Worm (Caenorhabditis elegans) whole organism, early embryonic: Measurements from ENCODE around the gene F53B2.8.
"Not testable (repeated sequence)": the region's sequence is repeated elsewhere in the genome, so short reads cannot be mapped to it uniquely, and the experiment has no call there.

Experiments
- B0310.2 ChIP-seq: sonication (generic microtip); optimal IDR thresholded peaks from 2 replicates; lab custom pipeline; 2016; ENCODE audit warnings: mild to moderate bottlenecking, missing genetic modification characterization, missing compliant biosample characterization
- F13C5.2 ChIP-seq: sonication (generic microtip); optimal IDR thresholded peaks from 2 replicates; lab custom pipeline; 2017; ENCODE audit warnings: mild to moderate bottlenecking, missing genetic modification characterization, inconsistent platforms, missing compliant biosample characterization
- aly-1 ChIP-seq: sonication (generic microtip); optimal IDR thresholded peaks from 2 replicates; lab custom pipeline; 2016; ENCODE audit warnings: missing genetic modification characterization, missing compliant biosample characterization
- ama-1 ChIP-seq: fragments of 150-350 bp; optimal IDR thresholded peaks from 2 replicates; lab custom pipeline; 2014
- ceh-13 ChIP-seq: fragments of 200-800 bp; sonication (Bioruptor generic); optimal IDR thresholded peaks from 2 replicates; lab custom pipeline; 2018; ENCODE audit warnings: mild to moderate bottlenecking, missing genetic modification characterization, missing compliant biosample characterization
- ceh-36 ChIP-seq: sonication (generic microtip); optimal IDR thresholded peaks from 2 replicates; lab custom pipeline; 2016; ENCODE audit warnings: missing genetic modification characterization, inconsistent platforms, missing compliant biosample characterization
- ets-7 ChIP-seq: sonication (generic microtip); optimal IDR thresholded peaks from 2 replicates; lab custom pipeline; 2016; ENCODE audit warnings: missing genotype, missing genetic modification characterization, missing compliant biosample characterization
- flt-1 ChIP-seq: fragments of 200-800 bp; sonication (Bioruptor generic); IDR thresholded peaks from 2 replicates; pipeline ENCODE4 v1.3.6; 2022; ENCODE audit warnings: missing genetic modification characterization, missing compliant biosample characterization
- hmbx-1 ChIP-seq: sonication (generic microtip); optimal IDR thresholded peaks from 2 replicates; lab custom pipeline; 2016; ENCODE audit warnings: mild to moderate bottlenecking, missing genetic modification characterization, missing compliant biosample characterization
- hmg-4 ChIP-seq: fragments of 200-800 bp; sonication (Bioruptor generic); optimal IDR thresholded peaks from 2 replicates; lab custom pipeline; 2018; ENCODE audit warnings: mild to moderate bottlenecking, missing genetic modification characterization, missing compliant biosample characterization
- hnd-1 ChIP-seq: sonication (generic microtip); optimal IDR thresholded peaks from 2 replicates; lab custom pipeline; 2016; ENCODE audit warnings: missing genetic modification characterization, missing compliant biosample characterization
- pes-1 ChIP-seq: fragments of 200-800 bp; sonication (Bioruptor generic); IDR thresholded peaks from 2 replicates; pipeline ENCODE4 v1.3.6; 2022; ENCODE audit warnings: missing genetic modification reagents, missing genetic modification characterization, missing compliant biosample characterization
- scrt-1 ChIP-seq: fragments of 200-800 bp; sonication (Bioruptor generic); IDR thresholded peaks from 2 replicates; pipeline ENCODE4 v1.3.6; 2022; ENCODE audit warnings: missing genetic modification characterization, missing compliant biosample characterization
- sea-1 ChIP-seq: fragments of 200-800 bp; sonication (Bioruptor generic); conservative IDR thresholded peaks from 2 replicates; pipeline ENCODE4 v1.3.6; 2022; ENCODE audit warnings: missing genetic modification characterization, missing compliant biosample characterization
- tbx-11 ChIP-seq: fragments of 200-800 bp; sonication (Bioruptor generic); IDR thresholded peaks from 2 replicates; pipeline ENCODE4 v1.3.6; 2022; ENCODE audit warnings: missing genetic modification characterization, missing compliant biosample characterization
- tbx-37 ChIP-seq: fragments of 200-800 bp; sonication (Bioruptor generic); conservative IDR thresholded peaks from 2 replicates; pipeline ENCODE4 v1.3.6; 2022; ENCODE audit warnings: missing genetic modification reagents, missing genetic modification characterization, missing compliant biosample characterization
- tra-4 ChIP-seq: sonication (generic microtip); optimal IDR thresholded peaks from 2 replicates; lab custom pipeline; 2017; ENCODE audit warnings: missing genetic modification characterization, missing compliant biosample characterization

Gene F53B2.8

ce11 chrIV:12490491-12490890 lies 36.7 kb downstream of the F53B2.8 start, which contains the start of gene him-6:
TSS of gene him-6 (plus strand) at chrIV:12490791.
- TF ChIP-seq sea-1 = no peak
- TF ChIP-seq ceh-36 (tag; lab: Kevin White, UChicago) = no peak
- no peak for TF ChIP-seq hmbx-1 (tag; lab: Kevin White, UChicago)
- no peak for TF ChIP-seq ets-7 (tag; lab: Kevin White, UChicago)
- no peak for TF ChIP-seq flt-1 (GFP tag; lab: Robert Waterston, UW)
- TF ChIP-seq hnd-1 (tag; lab: Kevin White, UChicago) = no peak
- TF ChIP-seq hmg-4 (GFP tag; lab: Kevin White, UChicago) = no peak
- no peak for TF ChIP-seq tbx-37
- no peak for TF ChIP-seq tbx-11 (GFP tag; lab: Robert Waterston, UW)
- no peak for TF ChIP-seq ceh-13 (GFP tag; lab: Kevin White, UChicago)
- TF ChIP-seq ama-1 (lab: Kevin White, UChicago) = no peak
- no peak for TF ChIP-seq B0310.2
- no peak for TF ChIP-seq pes-1

DNA sequence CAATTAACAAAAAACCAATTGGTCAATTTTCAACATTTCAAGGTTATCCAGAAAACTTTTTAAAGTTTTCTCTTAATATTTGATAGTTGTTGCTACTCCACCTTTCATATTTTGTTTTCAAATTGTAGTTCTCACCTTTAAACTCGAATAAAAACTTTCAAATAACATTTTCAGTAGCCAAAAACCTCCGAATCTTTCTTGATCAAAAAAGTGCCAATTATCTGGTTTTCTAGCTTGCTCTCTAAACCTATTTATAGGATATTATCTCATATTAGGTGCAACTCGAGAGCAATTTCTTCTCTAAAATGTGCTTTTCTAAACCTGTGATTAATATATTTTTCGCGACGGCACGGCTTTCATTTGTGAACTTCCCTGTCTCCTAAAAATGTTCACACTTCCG lies 40.0 kb downstream of the F53B2.8 start, which contains the start of gene sru-26:
Gene sru-26 (plus strand): TSS at position 301 of the 400 bp plus-strand sequence.
- no peak for TF ChIP-seq aly-1 (tag; lab: Kevin White, UChicago)
- TF ChIP-seq hmg-4 (GFP tag; lab: Kevin White, UChicago) = no peak
- TF ChIP-seq ets-7 (tag; lab: Kevin White, UChicago) = no peak
- no peak for TF ChIP-seq tbx-37
- no peak for TF ChIP-seq ama-1 (lab: Kevin White, UChicago)
- no peak for TF ChIP-seq ceh-13 (GFP tag; lab: Kevin White, UChicago)
- TF ChIP-seq scrt-1 (GFP tag; lab: Robert Waterston, UW) = no peak
- TF ChIP-seq hmbx-1 (tag; lab: Kevin White, UChicago) = no peak

ce11 chrIV:12484479-12484878 lies 42.7 kb downstream of the F53B2.8 start, which contains the start of gene T04A11.4:
TSS of gene T04A11.4 (minus strand) at chrIV:12484579.
- not testable (repeated sequence) for TF ChIP-seq tbx-37; F13C5.2 (tag; lab: Kevin White, UChicago); aly-1 (tag; lab: Kevin White, UChicago)

DNA sequence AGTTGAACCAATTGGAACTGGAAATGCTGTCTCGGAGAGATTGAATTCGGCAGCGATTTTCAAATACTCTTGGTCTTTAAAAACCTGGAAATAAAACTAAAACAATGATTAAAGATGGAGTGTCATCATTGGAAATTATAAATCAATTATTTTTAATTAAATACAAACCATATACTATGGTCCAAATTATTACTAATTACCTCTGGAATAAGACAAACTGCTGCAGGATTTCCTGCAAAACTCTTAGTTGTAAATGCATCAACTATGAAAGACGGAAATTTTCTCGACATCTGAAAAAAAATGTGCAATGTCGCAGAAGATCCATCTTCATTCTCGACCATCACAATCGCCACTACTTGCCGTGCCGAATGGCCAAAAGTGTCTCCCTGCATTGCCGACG lies 48.5 kb downstream of the F53B2.8 start, which contains the start of gene igdb-1:
Gene igdb-1 (plus strand): TSS at position 301 of the 400 bp plus-strand sequence.
- not testable (repeated sequence) for TF ChIP-seq F13C5.2 (tag; lab: Kevin White, UChicago); ama-1 (lab: Kevin White, UChicago); scrt-1 (GFP tag; lab: Robert Waterston, UW)

ce11 chrIV:12476942-12477341 lies 50.3 kb downstream of the F53B2.8 start, which contains the start of gene T04A11.1:
TSS of gene T04A11.1 (minus strand) at chrIV:12477042.
- not testable (repeated sequence) for TF ChIP-seq ceh-36 (tag; lab: Kevin White, UChicago); tbx-11 (GFP tag; lab: Robert Waterston, UW); tra-4 (tag; lab: Kevin White, UChicago)
